Worm (Caenorhabditis elegans) whole organism, L4 larva: ENCODE data around the gene inx-1.

Source experiments
- F26F4.8 ChIP-seq: fragments of 200-800 bp; sonication (Bioruptor generic); conservative IDR thresholded peaks from 2 replicates; pipeline ENCODE4 v1.3.6; 2022; ENCODE audit warnings: missing genetic modification characterization, missing compliant biosample characterization
- F49E8.2 ChIP-seq: sonication (generic microtip); optimal IDR thresholded peaks from 2 replicates; lab custom pipeline; 2016; ENCODE audit warnings: missing compliant biosample characterization, mild to moderate bottlenecking, missing genetic modification characterization, borderline replicate concordance
- T26A8.4 ChIP-seq: fragments of 200-800 bp; sonication (Bioruptor generic); IDR thresholded peaks from 2 replicates; pipeline ENCODE4 v1.3.6; 2022; ENCODE audit warnings: missing genetic modification characterization, missing compliant biosample characterization
- Y105C5A.15 ChIP-seq: fragments of 200-800 bp; sonication (Bioruptor generic); IDR thresholded peaks from 2 replicates; pipeline ENCODE4 v1.3.6; 2022; ENCODE audit warnings: missing genetic modification characterization, missing compliant biosample characterization
- Y48G9A.11 ChIP-seq: fragments of 200-800 bp; sonication (Bioruptor generic); IDR thresholded peaks from 2 replicates; pipeline ENCODE4 v1.3.6; 2022; ENCODE audit warnings: missing genetic modification reagents, missing genetic modification characterization, missing compliant biosample characterization
- aha-1 ChIP-seq: fragments of 150-350 bp; peaks from one replicate; lab custom pipeline; 2014; ENCODE audit warnings: missing biosample characterization, missing genetic modification characterization
- ama-1 ChIP-seq: fragments of 150-350 bp; optimal IDR thresholded peaks from 2 replicates; lab custom pipeline; 2014; ENCODE audit warnings: inconsistent platforms, mixed read lengths
- ceh-44 ChIP-seq: fragments of 200-800 bp; sonication (Bioruptor generic); IDR thresholded peaks from 2 replicates; pipeline ENCODE4 v1.3.6; 2022; ENCODE audit warnings: missing genetic modification reagents, missing genetic modification characterization, missing compliant biosample characterization
- ceh-82 ChIP-seq: sonication (generic microtip); optimal IDR thresholded peaks from 2 replicates; lab custom pipeline; 2017; ENCODE audit warnings: missing biosample characterization, missing genetic modification characterization
- ctbp-1 ChIP-seq: fragments of 200-800 bp; sonication (Bioruptor generic); IDR thresholded peaks from 2 replicates; pipeline ENCODE4 v1.3.6; 2022; ENCODE audit warnings: missing genetic modification reagents, missing genetic modification characterization, missing compliant biosample characterization
- daf-19 ChIP-seq: fragments of 200-800 bp; sonication (Bioruptor generic); conservative IDR thresholded peaks from 2 replicates; pipeline ENCODE4 v1.3.6; 2022; ENCODE audit warnings: missing genetic modification characterization, missing compliant biosample characterization
- duxl-1 ChIP-seq: sonication (generic microtip); optimal IDR thresholded peaks from 2 replicates; lab custom pipeline; 2016; ENCODE audit warnings: mild to moderate bottlenecking, missing genetic modification characterization, moderate library complexity, missing compliant biosample characterization; ENCODE audit not compliant: poor library complexity
- egl-27 ChIP-seq: sonication (generic microtip); optimal IDR thresholded peaks from 3 replicates; lab custom pipeline; 2017; ENCODE audit warnings: missing biosample characterization, missing genetic modification reagents, missing genetic modification characterization
- hif-1 ChIP-seq, 2 experiments: sonication (generic microtip); optimal IDR thresholded peaks; 2 replicates each; lab custom pipeline; 2016 to 2017; ENCODE audit warnings: missing compliant biosample characterization in 2 of 2, missing genetic modification characterization in 2 of 2, missing genetic modification reagents in 2 of 2, missing genotype in 2 of 2, mild to moderate bottlenecking in 1 of 2
- hmg-1.1 ChIP-seq: fragments of 200-800 bp; sonication (Bioruptor generic); IDR thresholded peaks from 2 replicates; pipeline ENCODE4 v1.3.6; 2022; ENCODE audit warnings: missing genetic modification reagents, missing genetic modification characterization, missing compliant biosample characterization
- jun-1 ChIP-seq: fragments of 150-350 bp; optimal IDR thresholded peaks from 2 replicates; lab custom pipeline; 2014; ENCODE audit warnings: missing biosample characterization, missing genetic modification reagents, missing genetic modification characterization
- lim-7 ChIP-seq: fragments of 200-800 bp; sonication (Bioruptor generic); IDR thresholded peaks from 2 replicates; pipeline ENCODE4 v1.3.6; 2022; ENCODE audit warnings: missing genetic modification characterization, missing compliant biosample characterization
- lin-13 ChIP-seq: fragments of 150-350 bp; optimal IDR thresholded peaks from 2 replicates; lab custom pipeline; 2014; ENCODE audit warnings: missing biosample characterization, missing genetic modification reagents, missing genetic modification characterization
- lin-15B ChIP-seq: fragments of 150-350 bp; sonication (generic microtip); optimal IDR thresholded peaks from 3 replicates; lab custom pipeline; 2014; ENCODE audit warnings: missing biosample characterization, missing genetic modification characterization
- lin-29 ChIP-seq: fragments of 200-800 bp; sonication (Bioruptor generic); IDR thresholded peaks from 2 replicates; pipeline ENCODE4 v1.3.6; 2022; ENCODE audit warnings: missing genetic modification reagents, missing genetic modification characterization, missing compliant biosample characterization
- lsy-2 ChIP-seq, 2 experiments: fragments of 150-350 bp in 1 of 2; sonication (generic microtip) in 1 of 2; optimal IDR thresholded peaks; 2 replicates each; lab custom pipeline; 2014 to 2017; ENCODE audit warnings: missing biosample characterization in 2 of 2, missing genetic modification characterization in 2 of 2
- mdl-1 ChIP-seq, 2 experiments: fragments of 150-350 bp in 1 of 2; sonication (generic microtip) in 1 of 2; optimal IDR thresholded peaks; 2 replicates each; lab custom pipeline; 2014 to 2017; ENCODE audit warnings: missing biosample characterization in 2 of 2, missing genetic modification characterization in 2 of 2
- mdt-29 ChIP-seq: fragments of 200-800 bp; sonication (Bioruptor generic); IDR thresholded peaks from 2 replicates; pipeline ENCODE4 v1.3.6; 2022; ENCODE audit warnings: missing genetic modification reagents, missing genetic modification characterization, missing compliant biosample characterization
- mep-1 ChIP-seq: fragments of 150-350 bp; sonication (generic microtip); optimal IDR thresholded peaks from 3 replicates; lab custom pipeline; 2014; ENCODE audit warnings: missing biosample characterization, missing genetic modification characterization
- mxl-2 ChIP-seq: fragments of 200-800 bp; sonication (Bioruptor generic); conservative IDR thresholded peaks from 2 replicates; pipeline ENCODE4 v1.3.6; 2022; ENCODE audit warnings: missing genetic modification reagents, missing genetic modification characterization, missing compliant biosample characterization
- nhr-237 ChIP-seq: sonication (generic microtip); optimal IDR thresholded peaks from 2 replicates; lab custom pipeline; 2017; ENCODE audit warnings: missing biosample characterization, missing genetic modification characterization
- nhr-42 ChIP-seq: fragments of 200-800 bp; sonication (Bioruptor generic); IDR thresholded peaks from 2 replicates; pipeline ENCODE4 v1.3.6; 2022; ENCODE audit warnings: missing genetic modification characterization, missing compliant biosample characterization
- pqm-1 ChIP-seq: sonication (generic microtip); optimal IDR thresholded peaks from 2 replicates; lab custom pipeline; 2017; ENCODE audit warnings: missing biosample characterization, missing genetic modification characterization
- rbr-2 ChIP-seq: sonication (generic microtip); optimal IDR thresholded peaks from 2 replicates; lab custom pipeline; 2016; ENCODE audit warnings: missing genotype, missing genetic modification characterization, missing compliant biosample characterization
- sdz-12 ChIP-seq: fragments of 200-800 bp; sonication (Bioruptor generic); optimal IDR thresholded peaks from 2 replicates; lab custom pipeline; 2018; ENCODE audit warnings: mild to moderate bottlenecking, missing genetic modification characterization, missing compliant biosample characterization
- set-16 ChIP-seq: fragments of 200-800 bp; sonication (Bioruptor generic); IDR thresholded peaks from 2 replicates; pipeline ENCODE4 v1.3.6; 2022; ENCODE audit warnings: missing genetic modification reagents, missing genetic modification characterization, missing compliant biosample characterization
- skn-1 ChIP-seq: fragments of 150-350 bp; optimal IDR thresholded peaks from 2 replicates; lab custom pipeline; 2014; ENCODE audit warnings: missing biosample characterization, missing genetic modification characterization
- spr-1 ChIP-seq: sonication (generic microtip); optimal IDR thresholded peaks from 2 replicates; lab custom pipeline; 2016; ENCODE audit warnings: mild to moderate bottlenecking, missing genetic modification characterization, missing compliant biosample characterization
- spr-3 ChIP-seq: fragments of 200-800 bp; sonication (Bioruptor generic); optimal IDR thresholded peaks from 2 replicates; lab custom pipeline; 2018; ENCODE audit warnings: mild to moderate bottlenecking, missing genetic modification characterization, missing compliant biosample characterization
- tra-1 ChIP-seq: fragments of 200-800 bp; sonication (Bioruptor generic); IDR thresholded peaks from 2 replicates; pipeline ENCODE4 v1.3.6; 2022; ENCODE audit warnings: missing genetic modification reagents, missing genetic modification characterization, missing compliant biosample characterization
- vab-7 ChIP-seq: fragments of 200-800 bp; sonication (Bioruptor generic); IDR thresholded peaks from 2 replicates; pipeline ENCODE4 v1.3.6; 2022; ENCODE audit warnings: missing genetic modification reagents, missing genetic modification characterization, missing compliant biosample characterization
- zfp-2 ChIP-seq: sonication (generic microtip); optimal IDR thresholded peaks from 2 replicates; lab custom pipeline; 2016; ENCODE audit warnings: mild to moderate bottlenecking, missing genetic modification characterization, missing compliant biosample characterization
- zip-11 ChIP-seq: fragments of 200-800 bp; sonication (Bioruptor generic); IDR thresholded peaks from 2 replicates; pipeline ENCODE4 v1.3.6; 2022; ENCODE audit warnings: missing genetic modification characterization, missing compliant biosample characterization
- ztf-7 ChIP-seq: fragments of 150-350 bp; optimal IDR thresholded peaks from 2 replicates; lab custom pipeline; 2014; ENCODE audit warnings: missing biosample characterization, missing genetic modification characterization

The inx-1 gene

ce11 chrX:6988212-6988611 is 32.0 kb upstream of the inx-1 start:
- TF ChIP-seq hif-1 (tag; optimal IDR thresholded peaks at IDR 0.05; lab: Kevin White, UChicago), result no peak
- TF ChIP-seq aha-1 (tag; lab: Kevin White, UChicago), result peak; percentile 97

ce11 chrX:6971301-6971700 is 15.1 kb upstream of the inx-1 start:
- 0 out of 2 replicates have a peak, but pooled peaks have one; percentile 25 for TF ChIP-seq hmg-1.1 (GFP tag; lab: Robert Waterston, UW)
- peak; percentile 31 for TF ChIP-seq mep-1 (tag; lab: Kevin White, UChicago)
- no peak for TF ChIP-seq zip-11 (GFP tag; lab: Robert Waterston, UW)
- no peak for TF ChIP-seq lin-15B
- TF ChIP-seq mdl-1 (tag; optimal IDR thresholded peaks at IDR 0.05; lab: Kevin White, UChicago), result peak in 1 of 2 experiments; percentile 38
- no peak for TF ChIP-seq lim-7 (GFP tag; lab: Robert Waterston, UW)
- TF ChIP-seq rbr-2 (tag; lab: Kevin White, UChicago), result peak; percentile 32
- TF ChIP-seq nhr-237 (tag; lab: Kevin White, UChicago), result no peak
- no peak for TF ChIP-seq lin-13 (GFP tag; lab: Kevin White, UChicago)
- TF ChIP-seq, all 104 proteins: peak for 4

- no peak for TF ChIP-seq ama-1 (lab: Kevin White, UChicago)
- TF ChIP-seq jun-1 (tag; lab: Kevin White, UChicago), result no peak
- TF ChIP-seq zip-11 (GFP tag; lab: Robert Waterston, UW), result no peak
- TF ChIP-seq set-16, result no peak
- TF ChIP-seq aha-1 (tag; lab: Kevin White, UChicago), result no peak
- no peak for TF ChIP-seq nhr-42 (GFP tag; lab: Robert Waterston, UW)
- TF ChIP-seq spr-1 (tag; lab: Kevin White, UChicago), result no peak
- TF ChIP-seq Y48G9A.11 (GFP tag; lab: Robert Waterston, UW), result no peak
- no peak for TF ChIP-seq ztf-7 (tag; lab: Kevin White, UChicago)
- TF ChIP-seq lsy-2 (tag; optimal IDR thresholded peaks at IDR 0.05; lab: Kevin White, UChicago), result no peak
- no peak for TF ChIP-seq mep-1 (tag; lab: Kevin White, UChicago)
- TF ChIP-seq sdz-12, result no peak
- no peak for TF ChIP-seq egl-27 (tag; lab: Kevin White, UChicago)
- no peak for TF ChIP-seq duxl-1
- no peak for TF ChIP-seq ceh-44
- TF ChIP-seq pqm-1 (tag; lab: Kevin White, UChicago), result no peak
Observed at ce11 chrX:6970134-6970533, 13.9 kb upstream of the inx-1 start.

ce11 chrX:6968553-6968952 is 12.4 kb upstream of the inx-1 start:
- no peak for TF ChIP-seq Y105C5A.15 (GFP tag; lab: Robert Waterston, UW)
- no peak for TF ChIP-seq ama-1 (lab: Kevin White, UChicago)
- TF ChIP-seq F26F4.8 (GFP tag; lab: Robert Waterston, UW), result no peak
- TF ChIP-seq ceh-82 (tag; lab: Kevin White, UChicago), result no peak
- no peak for TF ChIP-seq ctbp-1
- TF ChIP-seq F49E8.2 (tag; lab: Kevin White, UChicago), result no peak
- TF ChIP-seq tra-1, result no peak
- TF ChIP-seq set-16, result no peak
- TF ChIP-seq lin-29 (GFP tag; lab: Robert Waterston, UW), result no peak
- no peak for TF ChIP-seq skn-1 (tag; lab: Kevin White, UChicago)
- TF ChIP-seq spr-3, result no peak
- no peak for TF ChIP-seq mxl-2 (GFP tag; lab: Robert Waterston, UW)
- no peak for TF ChIP-seq daf-19 (GFP tag; lab: Robert Waterston, UW)
- no peak for TF ChIP-seq zfp-2 (tag; lab: Kevin White, UChicago)
- TF ChIP-seq T26A8.4 (GFP tag; lab: Robert Waterston, UW), result no peak
- no peak for TF ChIP-seq mdt-29
- TF ChIP-seq vab-7 (GFP tag; lab: Robert Waterston, UW), result no peak
- TF ChIP-seq spr-1 (tag; lab: Kevin White, UChicago), result no peak
- no peak for TF ChIP-seq Y48G9A.11 (GFP tag; lab: Robert Waterston, UW)
